Fruit fly (Drosophila melanogaster): ENCODE results near the gene CG12990.

DNA sequence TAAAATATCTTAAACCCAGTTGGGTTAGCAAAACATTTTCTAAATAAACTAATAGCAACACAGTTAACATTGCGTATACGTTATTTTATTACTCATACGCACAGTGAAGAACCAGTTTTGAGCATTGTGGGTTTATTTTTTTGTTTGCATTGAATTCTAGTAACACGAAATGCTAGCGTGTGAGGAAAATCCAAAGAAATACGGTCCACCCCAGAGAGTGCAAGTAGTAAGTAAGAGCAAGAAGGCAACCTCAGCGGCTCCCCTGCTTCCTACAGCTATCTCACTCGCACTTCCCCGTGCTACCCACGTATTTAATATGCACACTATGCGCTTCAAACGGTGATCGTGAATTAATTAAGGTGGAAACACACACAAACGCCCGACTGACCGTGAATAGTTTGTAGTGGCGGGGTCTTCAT lies 46.7 kb downstream of the CG12990 start:
- no peak for TF ChIP-seq pan (optimal IDR thresholded peaks at IDR 0.05)
- TF ChIP-seq EcR (GFP tag; optimal IDR thresholded peaks at IDR 0.05), result no peak
- no peak for TF ChIP-seq Dll (optimal IDR thresholded peaks at IDR 0.05)

All from whole organism.